Worm (Caenorhabditis elegans) whole organism, young adult: ENCODE measurements around the gene lst-6.

ENCODE experiments used
- B0035.1 ChIP-seq: sonication (generic microtip); optimal IDR thresholded peaks from 2 replicates; lab custom pipeline; 2016; ENCODE audit warnings: missing genetic modification characterization, mild to moderate bottlenecking, missing compliant biosample characterization, missing genotype, missing genetic modification reagents
- B0336.3 ChIP-seq: fragments of 200-800 bp; sonication (Bioruptor generic); IDR thresholded peaks from 2 replicates; pipeline ENCODE4 v1.3.6; 2022; ENCODE audit warnings: missing genetic modification characterization, missing compliant biosample characterization
- D2030.7 ChIP-seq: fragments of 200-800 bp; sonication (Bioruptor generic); IDR thresholded peaks from 2 replicates; pipeline ENCODE4 v1.3.6; 2022; ENCODE audit warnings: missing genetic modification reagents, missing genetic modification characterization, missing compliant biosample characterization
- F22D6.2 ChIP-seq: sonication (generic microtip); optimal IDR thresholded peaks from 2 replicates; lab custom pipeline; 2016; ENCODE audit warnings: mild to moderate bottlenecking, missing genetic modification characterization, missing compliant biosample characterization
- F23B12.7 ChIP-seq: sonication (generic microtip); optimal IDR thresholded peaks from 2 replicates; lab custom pipeline; 2017; ENCODE audit warnings: missing genetic modification characterization, mild to moderate bottlenecking, missing compliant biosample characterization, antibody characterized with exemption, moderate library complexity; ENCODE audit not compliant: insufficient read depth
- F33H1.4 ChIP-seq: fragments of 200-800 bp; sonication (Bioruptor generic); IDR thresholded peaks from 2 replicates; pipeline ENCODE4 v1.3.6; 2022; ENCODE audit warnings: missing genetic modification reagents, missing genetic modification characterization, missing compliant biosample characterization
- F37B4.10 ChIP-seq: fragments of 200-800 bp; sonication (Bioruptor generic); IDR thresholded peaks from 2 replicates; pipeline ENCODE4 v1.3.6; 2022; ENCODE audit warnings: missing genetic modification characterization, missing compliant biosample characterization
- F49E8.2 ChIP-seq: sonication (generic microtip); optimal IDR thresholded peaks from 3 replicates; lab custom pipeline; 2017; ENCODE audit warnings: missing genetic modification characterization, mild to moderate bottlenecking, missing compliant biosample characterization, antibody characterized with exemption, moderate library complexity; ENCODE audit not compliant: insufficient read depth
- K11D2.4 ChIP-seq: fragments of 200-800 bp; sonication (Bioruptor generic); IDR thresholded peaks from 2 replicates; pipeline ENCODE4 v1.3.6; 2022; ENCODE audit warnings: missing genetic modification reagents, missing genetic modification characterization, missing compliant biosample characterization
- K12H6.12 ChIP-seq: fragments of 200-800 bp; sonication (Bioruptor generic); optimal IDR thresholded peaks from 2 replicates; lab custom pipeline; 2018; ENCODE audit warnings: mild to moderate bottlenecking, missing genetic modification characterization, missing compliant biosample characterization
- T26A5.8 ChIP-seq: sonication (generic microtip); optimal IDR thresholded peaks from 2 replicates; lab custom pipeline; 2016; ENCODE audit warnings: missing genetic modification characterization, missing compliant biosample characterization
- Y67H2A.10 ChIP-seq: fragments of 200-800 bp; sonication (Bioruptor generic); conservative IDR thresholded peaks from 2 replicates; pipeline ENCODE4 v1.3.6; 2022; ENCODE audit warnings: missing genetic modification reagents, missing genetic modification characterization, missing compliant biosample characterization
- Y79H2A.3 ChIP-seq: fragments of 200-800 bp; sonication (Bioruptor generic); conservative IDR thresholded peaks from 2 replicates; pipeline ENCODE4 v1.3.6; 2022; ENCODE audit warnings: missing genetic modification reagents, missing genetic modification characterization, missing compliant biosample characterization
- ZK185.1 ChIP-seq: sonication (generic microtip); optimal IDR thresholded peaks from 2 replicates; lab custom pipeline; 2016; ENCODE audit warnings: mild to moderate bottlenecking, missing genetic modification characterization, missing compliant biosample characterization; ENCODE audit not compliant: poor library complexity, severe bottlenecking
- athp-1 ChIP-seq: sonication (generic microtip); optimal IDR thresholded peaks from 2 replicates; lab custom pipeline; 2017; ENCODE audit warnings: mild to moderate bottlenecking, missing genetic modification characterization, missing compliant biosample characterization
- bed-1 ChIP-seq: fragments of 200-800 bp; sonication (Bioruptor generic); IDR thresholded peaks from 2 replicates; pipeline ENCODE4 v1.3.6; 2022; ENCODE audit warnings: missing genetic modification reagents, missing genetic modification characterization, missing compliant biosample characterization
- cebp-1 ChIP-seq, 2 experiments: fragments of 200-800 bp in 1 of 2; sonication (Bioruptor generic) in 1 of 2; sonication (generic microtip) in 1 of 2; IDR thresholded peaks in 1 of 2; optimal IDR thresholded peaks in 1 of 2; 2 replicates each; pipeline versions ENCODE4 v1.3.6 to Lab custom; 2017 to 2022; ENCODE audit warnings: missing compliant biosample characterization in 2 of 2, missing genetic modification characterization in 2 of 2, mild to moderate bottlenecking in 1 of 2, missing genetic modification reagents in 1 of 2, moderate library complexity in 1 of 2
- ceh-100 ChIP-seq: fragments of 200-800 bp; sonication (Bioruptor generic); IDR thresholded peaks from 2 replicates; pipeline ENCODE4 v1.3.6; 2022; ENCODE audit warnings: missing genetic modification reagents, missing genetic modification characterization, missing compliant biosample characterization
- die-1 ChIP-seq: sonication (generic microtip); optimal IDR thresholded peaks from 2 replicates; lab custom pipeline; 2016; ENCODE audit warnings: missing genotype, mild to moderate bottlenecking, missing genetic modification characterization, missing compliant biosample characterization
- dox-1 ChIP-seq: fragments of 200-800 bp; sonication (Bioruptor generic); IDR thresholded peaks from 2 replicates; pipeline ENCODE4 v1.3.6; 2022; ENCODE audit warnings: missing genetic modification reagents, missing genetic modification characterization, missing compliant biosample characterization
- egrh-3 ChIP-seq: fragments of 200-800 bp; sonication (Bioruptor generic); IDR thresholded peaks from 2 replicates; pipeline ENCODE4 v1.3.6; 2022; ENCODE audit warnings: missing genetic modification reagents, missing genetic modification characterization, missing compliant biosample characterization
- him-1 ChIP-seq: sonication (generic microtip); optimal IDR thresholded peaks from 2 replicates; lab custom pipeline; 2016; ENCODE audit warnings: missing genotype, missing genetic modification reagents, missing genetic modification characterization, missing compliant biosample characterization
- hrde-1 ChIP-seq: sonication (generic microtip); optimal IDR thresholded peaks from 2 replicates; lab custom pipeline; 2016; ENCODE audit warnings: missing genetic modification characterization, mild to moderate bottlenecking, missing compliant biosample characterization, moderate library complexity, missing genotype, missing genetic modification reagents, borderline replicate concordance
- lin-26 ChIP-seq: fragments of 200-800 bp; sonication (Bioruptor generic); IDR thresholded peaks from 2 replicates; pipeline ENCODE4 v1.3.6; 2022; ENCODE audit warnings: missing genetic modification reagents, missing genetic modification characterization, missing compliant biosample characterization
- lin-40 ChIP-seq: sonication (generic microtip); optimal IDR thresholded peaks from 2 replicates; lab custom pipeline; 2016; ENCODE audit warnings: missing genetic modification characterization, mild to moderate bottlenecking, missing compliant biosample characterization, missing genotype, missing genetic modification reagents
- lir-1 ChIP-seq: fragments of 200-800 bp; sonication (Bioruptor generic); conservative IDR thresholded peaks from 2 replicates; pipeline ENCODE4 v1.3.6; 2022; ENCODE audit warnings: missing genetic modification reagents, missing genetic modification characterization, missing compliant biosample characterization
- madf-3 ChIP-seq: fragments of 200-800 bp; sonication (Bioruptor generic); IDR thresholded peaks from 2 replicates; pipeline ENCODE4 v1.3.6; 2022; ENCODE audit warnings: missing genetic modification reagents, missing genetic modification characterization, missing compliant biosample characterization
- madf-6 ChIP-seq: fragments of 200-800 bp; sonication (Bioruptor generic); IDR thresholded peaks from 2 replicates; pipeline ENCODE4 v1.3.6; 2022; ENCODE audit warnings: missing genetic modification reagents, missing genetic modification characterization, missing compliant biosample characterization
- mel-28 ChIP-seq: sonication (generic microtip); optimal IDR thresholded peaks from 2 replicates; lab custom pipeline; 2016; ENCODE audit warnings: borderline replicate concordance, mild to moderate bottlenecking, missing genetic modification characterization, missing compliant biosample characterization
- mes-4 ChIP-seq: sonication (generic microtip); optimal IDR thresholded peaks from 2 replicates; lab custom pipeline; 2016; ENCODE audit warnings: missing genotype, missing genetic modification characterization, missing compliant biosample characterization
- nfya-1 ChIP-seq: sonication (generic microtip); optimal IDR thresholded peaks from 2 replicates; lab custom pipeline; 2017; ENCODE audit warnings: antibody characterized with exemption, missing compliant biosample characterization, missing genetic modification characterization, borderline replicate concordance; ENCODE audit not compliant: insufficient read depth
- nfyb-1 ChIP-seq: fragments of 200-800 bp; sonication (Bioruptor generic); IDR thresholded peaks from 2 replicates; pipeline ENCODE4 v1.3.6; 2022; ENCODE audit warnings: missing genetic modification reagents, missing genetic modification characterization, missing compliant biosample characterization
- rec-8 ChIP-seq, 2 experiments: sonication (generic microtip); optimal IDR thresholded peaks; 2 replicates each; lab custom pipeline; 2016; ENCODE audit warnings: mild to moderate bottlenecking in 2 of 2, missing genetic modification characterization in 2 of 2, missing genetic modification reagents in 2 of 2, missing genotype in 2 of 2, missing biosample characterization in 1 of 2, missing compliant biosample characterization in 1 of 2, moderate library complexity in 1 of 2
- repo-1 ChIP-seq: sonication (generic microtip); optimal IDR thresholded peaks from 2 replicates; lab custom pipeline; 2017; ENCODE audit warnings: mild to moderate bottlenecking, missing genetic modification characterization, missing compliant biosample characterization
- snpc-1.3 ChIP-seq: sonication (generic microtip); optimal IDR thresholded peaks from 2 replicates; lab custom pipeline; 2017; ENCODE audit warnings: missing genetic modification characterization, mild to moderate bottlenecking, missing compliant biosample characterization, antibody characterized with exemption, moderate library complexity, missing genotype, missing genetic modification reagents; ENCODE audit not compliant: insufficient read depth
- somi-1 ChIP-seq: fragments of 200-800 bp; sonication (Bioruptor generic); optimal IDR thresholded peaks from 2 replicates; lab custom pipeline; 2018; ENCODE audit warnings: mild to moderate bottlenecking, missing genetic modification characterization, missing compliant biosample characterization
- sptf-2 ChIP-seq: fragments of 200-800 bp; sonication (Bioruptor generic); optimal IDR thresholded peaks from 2 replicates; lab custom pipeline; 2018; ENCODE audit warnings: mild to moderate bottlenecking, missing genetic modification characterization, missing compliant biosample characterization
- zfh-2 ChIP-seq: fragments of 200-800 bp; sonication (Bioruptor generic); conservative IDR thresholded peaks from 2 replicates; pipeline ENCODE4 v1.3.6; 2022; ENCODE audit warnings: missing genetic modification reagents, missing genetic modification characterization, missing compliant biosample characterization
- ztf-22 ChIP-seq: fragments of 200-800 bp; sonication (Bioruptor generic); optimal IDR thresholded peaks from 2 replicates; lab custom pipeline; 2018; ENCODE audit warnings: mild to moderate bottlenecking, missing genetic modification characterization, moderate library complexity, missing compliant biosample characterization
- ztf-6 ChIP-seq: fragments of 200-800 bp; sonication (Bioruptor generic); IDR thresholded peaks from 2 replicates; pipeline ENCODE4 v1.3.6; 2022; ENCODE audit warnings: missing genetic modification reagents, missing genetic modification characterization, missing compliant biosample characterization

The lst-6 gene

ce11 chrII:7024897-7025852 is 2.9 kb upstream of the lst-6 start, which contains the start of gene znf-598 (continued):
- no peak for TF ChIP-seq him-1 (tag; lab: Kevin White, UChicago)
- TF ChIP-seq Y67H2A.10 (GFP tag; lab: Robert Waterston, UW), result no peak
- no peak for TF ChIP-seq ZK185.1
- TF ChIP-seq F23B12.7 (tag; lab: Kevin White, UChicago), result no peak
- no peak for TF ChIP-seq somi-1 (GFP tag; lab: Kevin White, UChicago)
- no peak for TF ChIP-seq K12H6.12 (tag; lab: Kevin White, UChicago)
- TF ChIP-seq lir-1, result no peak
- no peak for TF ChIP-seq egrh-3 (GFP tag; lab: Robert Waterston, UW)
- no peak for TF ChIP-seq zfh-2
- TF ChIP-seq bed-1 (GFP tag; lab: Robert Waterston, UW), result no peak
- peak; percentile 12 for TF ChIP-seq lin-40 (tag; lab: Kevin White, UChicago)
- peak; percentile 8 for TF ChIP-seq snpc-1.3 (tag; lab: Kevin White, UChicago)
- TF ChIP-seq nfyb-1 (GFP tag; lab: Robert Waterston, UW), result no peak
- TF ChIP-seq mes-4 (tag; lab: Kevin White, UChicago), result no peak

- TF ChIP-seq F33H1.4 (GFP tag; lab: Robert Waterston, UW) (no peak), F37B4.10 (GFP tag; lab: Robert Waterston, UW) (no peak), D2030.7 (GFP tag; lab: Robert Waterston, UW) (no peak), ztf-22 (no peak)
These were observed 9.7 kb downstream of the lst-6 start, which contains the start of gene sqv-7 for ce11 chrII:7012592-7012991. TSS of gene sqv-7 (minus strand) at chrII:7012692.

ce11 chrII:7002956-7003357 is 19.4 kb downstream of the lst-6 start:
- peak; percentile 3 for TF ChIP-seq B0035.1 (tag; lab: Kevin White, UChicago)
- TF ChIP-seq D2030.7 (GFP tag; lab: Robert Waterston, UW), result peak; percentile 52; the same call in 1 of the 2 replicates
- TF ChIP-seq sptf-2 (GFP tag; lab: Kevin White, UChicago), result peak; percentile 36
- no peak for TF ChIP-seq zfh-2
- TF ChIP-seq T26A5.8 (tag; lab: Kevin White, UChicago), result no peak
- TF ChIP-seq nfya-1 (tag; lab: Kevin White, UChicago), result no peak
- peak; percentile 26 for TF ChIP-seq F49E8.2 (tag; lab: Kevin White, UChicago)
- peak; percentile 38 to 74 for TF ChIP-seq rec-8 (tag; optimal IDR thresholded peaks at IDR 0.05; lab: Kevin White, UChicago)
- TF ChIP-seq K11D2.4, result peak; percentile 48; the same call in 1 of the 2 replicates
- peak; percentile 80 for TF ChIP-seq lin-26 (GFP tag; lab: Robert Waterston, UW)
- TF ChIP-seq hrde-1 (tag; lab: Kevin White, UChicago), result peak; percentile 34
- no peak for TF ChIP-seq repo-1
- TF ChIP-seq die-1 (tag; lab: Kevin White, UChicago), result peak; percentile 68
- TF ChIP-seq mel-28 (tag; lab: Kevin White, UChicago), result no peak
- 0 out of 2 replicates have a peak, but pooled peaks have one; percentile 4 for TF ChIP-seq ztf-6 (GFP tag; lab: Robert Waterston, UW)
- TF ChIP-seq lin-40 (tag; lab: Kevin White, UChicago), result peak; percentile 12
- TF ChIP-seq B0336.3 (GFP tag; lab: Robert Waterston, UW), result peak; percentile 39; the same call in 1 of the 2 replicates
- peak; percentile 76; the same call in 1 of the 2 replicates for TF ChIP-seq Y79H2A.3 (GFP tag; lab: Robert Waterston, UW)
- 0 out of 2 replicates have a peak, but pooled peaks have one; percentile 55 for TF ChIP-seq dox-1 (GFP tag; lab: Robert Waterston, UW)
- TF ChIP-seq cebp-1 (GFP tag; IDR thresholded peaks at IDR 0.05; lab: Robert Waterston, UW), result no peak
- TF ChIP-seq cebp-1 (tag; optimal IDR thresholded peaks at IDR 0.05; lab: Kevin White, UChicago), result peak; percentile 35
- TF ChIP-seq ceh-100 (GFP tag; lab: Robert Waterston, UW), result no peak
- peak; percentile 57 for TF ChIP-seq madf-6 (GFP tag; lab: Robert Waterston, UW)
- TF ChIP-seq athp-1, result no peak
- no peak for TF ChIP-seq F22D6.2 (tag; lab: Kevin White, UChicago)
- no peak for TF ChIP-seq madf-3 (GFP tag; lab: Robert Waterston, UW)
- peak; percentile 16 for TF ChIP-seq F23B12.7 (tag; lab: Kevin White, UChicago)
